Fruit fly (Drosophila melanogaster): ENCODE data around the gene CG42460.

Gene CG42460

DNA sequence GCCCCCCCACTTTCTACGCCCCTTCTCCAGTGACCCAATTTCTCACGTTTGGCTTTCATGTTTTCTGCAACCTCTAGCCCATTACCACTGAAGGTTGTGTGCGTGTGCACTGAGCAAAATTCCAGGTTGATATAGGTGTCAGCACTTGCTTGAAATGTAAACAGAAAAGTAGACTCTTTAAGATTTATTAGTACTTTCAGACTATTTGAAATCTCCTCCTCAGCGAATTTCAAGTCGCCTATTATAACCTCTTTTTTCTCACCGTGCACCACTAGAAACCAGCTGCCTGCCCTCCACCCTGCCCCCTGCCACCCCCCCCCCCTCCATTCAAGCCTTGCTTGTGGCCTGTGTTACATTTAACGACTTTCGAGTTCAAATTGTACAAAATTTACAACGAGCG, 46.8 kb upstream of the CG42460 start (continued):
- TF ChIP-seq Med (GFP tag) (peak; percentile 82), CG10209 (GFP tag; optimal IDR thresholded peaks at IDR 0.05) (peak; percentile 53), CG4328 (GFP tag; optimal IDR thresholded peaks at IDR 0.05) (no peak), tin (GFP tag; optimal IDR thresholded peaks at IDR 0.05) (peak; percentile 32), CG8944 (GFP tag; optimal IDR thresholded peaks at IDR 0.05) (peak; percentile 14), sc (optimal IDR thresholded peaks at IDR 0.05) (no peak), sc (GFP tag; optimal IDR thresholded peaks at IDR 0.05) (peak; percentile 2), trem (tag; optimal IDR thresholded peaks at IDR 0.05) (peak; percentile 7), CG12236 (GFP tag; optimal IDR thresholded peaks at IDR 0.05) (no peak), Gug (GFP tag; IDR thresholded peaks at IDR 0.05) (peak; percentile 35; the same call in 2 of the 4 replicates), phol (tag; optimal IDR thresholded peaks at IDR 0.05) (peak; percentile 63), CG1792 (GFP tag; optimal IDR thresholded peaks at IDR 0.05) (no peak), Rx (GFP tag; IDR thresholded peaks at IDR 0.05) (peak; percentile 54), Side (GFP tag; optimal IDR thresholded peaks at IDR 0.05) (peak; percentile 6), E2f2 (GFP tag; IDR thresholded peaks at IDR 0.05) (peak; percentile 31; the same call in 1 of the 2 replicates), Mrtf (GFP tag; IDR thresholded peaks at IDR 0.05) (peak; percentile 42; the same call in 1 of the 3 replicates), CG7556 (GFP tag; optimal IDR thresholded peaks at IDR 0.05) (peak; percentile 39), CG34422 (GFP tag; IDR thresholded peaks at IDR 0.05) (peak; percentile 33; the same call in 2 of the 3 replicates), slbo (GFP tag; IDR thresholded peaks at IDR 0.05) (peak; percentile 52), CG10267 (tag; optimal IDR thresholded peaks at IDR 0.05) (peak; percentile 19), row (GFP tag; IDR thresholded peaks at IDR 0.05) (peak; percentile 64), CG14860 (GFP tag; IDR thresholded peaks at IDR 0.05; ENCODE audit: partially characterized antibody) (no peak), ken (GFP tag; IDR thresholded peaks at IDR 0.05) (peak; percentile 51; the same call in 1 of the 3 replicates), mirr (GFP tag; optimal IDR thresholded peaks at IDR 0.05) (no peak), esg (GFP tag; conservative IDR thresholded peaks at IDR 0.05) (peak; percentile 34), Gsc (GFP tag; IDR thresholded peaks at IDR 0.05) (0 out of 2 replicates have a peak, but pooled peaks have one; percentile 31), CG9797 (GFP tag; optimal IDR thresholded peaks at IDR 0.05) (no peak), gcm2 (GFP tag; optimal IDR thresholded peaks at IDR 0.05) (no peak), CG12769 (tag; optimal IDR thresholded peaks at IDR 0.05) (peak; percentile 19), CG17361 (GFP tag; IDR thresholded peaks at IDR 0.05) (peak; percentile 49; the same call in 1 of the 3 replicates), CG12219 (GFP tag; optimal IDR thresholded peaks at IDR 0.05) (no peak), D19A (tag; optimal IDR thresholded peaks at IDR 0.05) (peak; percentile 8), CG7372 (GFP tag; IDR thresholded peaks at IDR 0.05) (peak; percentile 34; the same call in 1 of the 2 replicates), CG32532 (GFP tag; IDR thresholded peaks at IDR 0.05) (0 out of 2 replicates have a peak, but pooled peaks have one; percentile 25), gem (tag; optimal IDR thresholded peaks at IDR 0.05) (peak; percentile 64), Jarid2 (GFP tag; optimal IDR thresholded peaks at IDR 0.05) (peak; percentile 3), CG10462 (GFP tag; optimal IDR thresholded peaks at IDR 0.05) (no peak), nmo (GFP tag; optimal IDR thresholded peaks at IDR 0.05) (peak; percentile 48), Atf3 (GFP tag; optimal IDR thresholded peaks at IDR 0.05) (no peak), Xbp1 (GFP tag; optimal IDR thresholded peaks at IDR 0.05) (peak; percentile 37), NfI (GFP tag; optimal IDR thresholded peaks at IDR 0.05) (peak; percentile 31), CG2678 (tag; optimal IDR thresholded peaks at IDR 0.05) (peak; percentile 54), dan (GFP tag; IDR thresholded peaks at IDR 0.05) (peak; percentile 9; the same call in 1 of the 2 replicates), grn (GFP tag; optimal IDR thresholded peaks at IDR 0.05) (no peak), Hr51 (GFP tag; optimal IDR thresholded peaks at IDR 0.05) (peak in 1 of 2 experiments; percentile 47), pnt (GFP tag; optimal IDR thresholded peaks at IDR 0.05) (peak; percentile 13), Chrac-16 (GFP tag; optimal IDR thresholded peaks at IDR 0.05) (peak; percentile 26), CG1024 (GFP tag; IDR thresholded peaks at IDR 0.05) (peak; percentile 40; the same call in 1 of the 2 replicates), Ets65A (GFP tag) (peak; percentile 89), CG2199 (GFP tag; IDR thresholded peaks at IDR 0.05) (no peak), Doc3 (GFP tag; IDR thresholded peaks at IDR 0.05; ENCODE audit: partially characterized antibody) (no peak)
